Worm (Caenorhabditis elegans): ENCODE results near the gene cpn-2.

ce11 chrII:354494-354893 lies 16.9 kb downstream of the cpn-2 start:
- TF ChIP-seq mef-2 (tag; optimal IDR thresholded peaks at IDR 0.05) (no peak), dsc-1 (tag; optimal IDR thresholded peaks at IDR 0.05) (no peak), pqm-1 (tag; optimal IDR thresholded peaks at IDR 0.05) (no peak), zag-1 (tag; optimal IDR thresholded peaks at IDR 0.05) (no peak), fos-1 (tag; optimal IDR thresholded peaks at IDR 0.05) (no peak), ceh-82 (tag; optimal IDR thresholded peaks at IDR 0.05) (no peak), efl-1 (optimal IDR thresholded peaks at IDR 0.05) (no peak), efl-1 (GFP tag; optimal IDR thresholded peaks at IDR 0.05 in 1 of 2) (no peak), ama-1 (optimal IDR thresholded peaks at IDR 0.05) (no peak), nhr-77 (tag; optimal IDR thresholded peaks at IDR 0.05) (no peak), lsy-2 (tag; optimal IDR thresholded peaks at IDR 0.05) (no peak)
